Fruit fly (Drosophila melanogaster) whole organism, prepupa: ENCODE data around the gene Acsf3.

Experiments
- Blimp-1 ChIP-seq: fragments of 200-800 bp; sonication (Bioruptor generic); optimal IDR thresholded peaks from 3 replicates; lab custom pipeline; 2017; ENCODE audit warnings: missing biosample characterization, missing genetic modification characterization, mild to moderate bottlenecking, moderate library complexity, missing genetic modification reagents
- CG10631 ChIP-seq: fragments of 200-800 bp; sonication (Bioruptor generic); optimal IDR thresholded peaks from 2 replicates; lab custom pipeline; 2016; ENCODE audit warnings: missing biosample characterization, missing genetic modification characterization
- CG11294 ChIP-seq: fragments of 200-800 bp; sonication (Bioruptor generic); IDR thresholded peaks from 2 replicates; pipeline ENCODE4 v1.3.6; 2022; ENCODE audit warnings: missing biosample characterization, missing genetic modification characterization
- CG15336 ChIP-seq: fragments of 200-800 bp; sonication (Bioruptor generic); IDR thresholded peaks from 2 replicates; pipeline ENCODE4 v1.3.6; 2022; ENCODE audit warnings: missing biosample characterization, missing genetic modification characterization
- CG16779 ChIP-seq: fragments of 200-800 bp; sonication (Bioruptor generic); optimal IDR thresholded peaks from 3 replicates; lab custom pipeline; 2017; ENCODE audit warnings: missing biosample characterization, mild to moderate bottlenecking, missing genetic modification characterization
- CG32006 ChIP-seq: fragments of 200-800 bp; sonication (Bioruptor generic); optimal IDR thresholded peaks from 3 replicates; lab custom pipeline; 2017; ENCODE audit warnings: missing biosample characterization, mild to moderate bottlenecking, missing genetic modification characterization
- CG34406 ChIP-seq: fragments of 200-800 bp; sonication (Bioruptor generic); optimal IDR thresholded peaks from 3 replicates; lab custom pipeline; 2016; ENCODE audit warnings: missing biosample characterization, missing genetic modification characterization
- CG3919 ChIP-seq: fragments of 200-800 bp; sonication (Bioruptor generic); optimal IDR thresholded peaks from 3 replicates; lab custom pipeline; 2016; ENCODE audit warnings: missing biosample characterization, missing genetic modification characterization
- CG6163 ChIP-seq: fragments of 200-800 bp; sonication (Bioruptor generic); IDR thresholded peaks from 3 replicates; pipeline ENCODE4 v1.3.6; 2022; ENCODE audit warnings: missing biosample characterization, missing genetic modification characterization
- CG6276 ChIP-seq: fragments of 200-800 bp; sonication (Bioruptor generic); optimal IDR thresholded peaks from 2 replicates; lab custom pipeline; 2017; ENCODE audit warnings: missing biosample characterization, mild to moderate bottlenecking, missing genetic modification characterization
- CG6808 ChIP-seq: fragments of 200-800 bp; sonication (Bioruptor generic); optimal IDR thresholded peaks from 3 replicates; lab custom pipeline; 2017; ENCODE audit warnings: missing biosample characterization, missing genetic modification characterization, mild to moderate bottlenecking, moderate library complexity, missing genetic modification reagents
- CG6854 ChIP-seq: fragments of 200-800 bp; sonication (Bioruptor generic); optimal IDR thresholded peaks from 2 replicates; lab custom pipeline; 2017; ENCODE audit warnings: missing biosample characterization, mild to moderate bottlenecking, missing genetic modification characterization
- CG8119 ChIP-seq: fragments of 200-800 bp; sonication (Bioruptor generic); IDR thresholded peaks from 3 replicates; pipeline ENCODE4 v1.3.6; 2022; ENCODE audit warnings: missing biosample characterization, missing genetic modification characterization
- CG8319 ChIP-seq: fragments of 200-800 bp; sonication (Bioruptor generic); optimal IDR thresholded peaks from 3 replicates; lab custom pipeline; 2016; ENCODE audit warnings: missing biosample characterization, missing genetic modification characterization
- CG8632 ChIP-seq: fragments of 200-800 bp; sonication (Bioruptor generic); optimal IDR thresholded peaks from 3 replicates; lab custom pipeline; 2016; ENCODE audit warnings: missing biosample characterization, missing genetic modification characterization
- Eip78C ChIP-seq: fragments of 200-800 bp; sonication (Bioruptor generic); peaks from one replicate; lab custom pipeline; 2016; ENCODE audit warnings: missing biosample characterization, missing genetic modification characterization
- Ets21C ChIP-seq: fragments of 200-800 bp; sonication (Bioruptor generic); optimal IDR thresholded peaks from 3 replicates; lab custom pipeline; 2016; ENCODE audit warnings: missing biosample characterization, missing genetic modification characterization
- Gug ChIP-seq: fragments of 200-800 bp; sonication (Bioruptor generic); IDR thresholded peaks from 2 replicates; pipeline ENCODE4 v1.3.6; 2022; ENCODE audit warnings: missing biosample characterization, missing genetic modification characterization
- Hr39 ChIP-seq: fragments of 200-800 bp; sonication (Bioruptor generic); optimal IDR thresholded peaks from 2 replicates; lab custom pipeline; 2016; ENCODE audit warnings: missing biosample characterization, missing genetic modification characterization
- Hr4 ChIP-seq: fragments of 200-800 bp; sonication (Bioruptor generic); optimal IDR thresholded peaks from 3 replicates; lab custom pipeline; 2016; ENCODE audit warnings: missing biosample characterization, missing genetic modification characterization
- Lpt ChIP-seq: fragments of 200-800 bp; sonication (Bioruptor generic); optimal IDR thresholded peaks from 3 replicates; lab custom pipeline; 2016; ENCODE audit warnings: missing biosample characterization, missing genetic modification characterization
- OdsH ChIP-seq: fragments of 200-800 bp; sonication (Bioruptor generic); optimal IDR thresholded peaks from 3 replicates; lab custom pipeline; 2016; ENCODE audit warnings: missing biosample characterization, missing genetic modification characterization
- Smox ChIP-seq: fragments of 200-800 bp; sonication (Bioruptor generic); optimal IDR thresholded peaks from 3 replicates; lab custom pipeline; 2016; ENCODE audit warnings: missing biosample characterization, missing genetic modification characterization
- achi ChIP-seq: fragments of 200-800 bp; sonication (Bioruptor generic); optimal IDR thresholded peaks from 3 replicates; lab custom pipeline; 2016; ENCODE audit warnings: missing biosample characterization, missing genetic modification characterization
- dac ChIP-seq: fragments of 200-800 bp; sonication (Bioruptor generic); optimal IDR thresholded peaks from 2 replicates; lab custom pipeline; 2017; ENCODE audit warnings: missing biosample characterization, mild to moderate bottlenecking, missing genetic modification characterization
- eg ChIP-seq: fragments of 200-800 bp; sonication (Bioruptor generic); IDR thresholded peaks from 3 replicates; pipeline ENCODE4 v1.3.6; 2022; ENCODE audit warnings: missing biosample characterization, missing genetic modification characterization
- fd59A ChIP-seq: fragments of 200-800 bp; sonication (Bioruptor generic); optimal IDR thresholded peaks from 2 replicates; lab custom pipeline; 2017; ENCODE audit warnings: missing biosample characterization, mild to moderate bottlenecking, missing genetic modification characterization, missing genetic modification reagents
- fd85E ChIP-seq: fragments of 200-800 bp; sonication (Bioruptor generic); optimal IDR thresholded peaks from 3 replicates; lab custom pipeline; 2016; ENCODE audit warnings: missing biosample characterization, missing genetic modification characterization
- fkh ChIP-seq: fragments of 200-800 bp; sonication (Bioruptor generic); optimal IDR thresholded peaks from 3 replicates; lab custom pipeline; 2017; ENCODE audit warnings: missing biosample characterization, mild to moderate bottlenecking, missing genetic modification characterization, moderate library complexity
- net ChIP-seq: fragments of 200-800 bp; sonication (Bioruptor generic); optimal IDR thresholded peaks from 3 replicates; lab custom pipeline; 2016; ENCODE audit warnings: missing biosample characterization, missing genetic modification characterization
- pdm3 ChIP-seq: fragments of 200-800 bp; sonication (Bioruptor generic); optimal IDR thresholded peaks from 3 replicates; lab custom pipeline; 2016; ENCODE audit warnings: missing biosample characterization, missing genetic modification characterization
- salr ChIP-seq, 2 experiments: fragments of 200-800 bp; sonication (Bioruptor generic); optimal IDR thresholded peaks; 3 replicates each; lab custom pipeline; 2016 to 2018; ENCODE audit warnings: missing biosample characterization in 2 of 2, missing genetic modification characterization in 2 of 2, mild to moderate bottlenecking in 1 of 2
- spab ChIP-seq: fragments of 200-800 bp; sonication (Bioruptor generic); optimal IDR thresholded peaks from 2 replicates; lab custom pipeline; 2017; ENCODE audit warnings: missing biosample characterization, mild to moderate bottlenecking, missing genetic modification characterization, missing genetic modification reagents
- ss ChIP-seq, 2 experiments: fragments of 200-800 bp; sonication (Bioruptor generic); optimal IDR thresholded peaks; 2 replicates in 1 of 2; 3 replicates in 1 of 2; lab custom pipeline; 2017 to 2018; ENCODE audit warnings: mild to moderate bottlenecking in 2 of 2, missing biosample characterization in 2 of 2, missing genetic modification characterization in 2 of 2, moderate library complexity in 1 of 2
- svp ChIP-seq: fragments of 200-800 bp; sonication (Bioruptor generic); peaks from one replicate; lab custom pipeline; 2016; ENCODE audit warnings: missing biosample characterization, missing genetic modification characterization
- vri ChIP-seq: fragments of 200-800 bp; sonication (Bioruptor generic); optimal IDR thresholded peaks from 3 replicates; lab custom pipeline; 2016; ENCODE audit warnings: missing biosample characterization, mild to moderate bottlenecking, missing genetic modification characterization

Acsf3 gene

dm6 chrX:7312406-7312805 is 16.4 kb upstream of the Acsf3 start:
- peak; percentile 34 for TF ChIP-seq Lpt (GFP tag; lab: Kevin White, UChicago)
- TF ChIP-seq CG10631 (GFP tag; lab: Kevin White, UChicago) = peak; percentile 31
- peak in 1 of 2 experiments; percentile 36 for TF ChIP-seq salr (GFP tag; optimal IDR thresholded peaks at IDR 0.05; lab: Kevin White, UChicago)
- no peak for TF ChIP-seq fkh (GFP tag; lab: Kevin White, UChicago)
- TF ChIP-seq CG6276 = peak; percentile 9
- peak; percentile 41; the same call in 1 of the 2 replicates for TF ChIP-seq CG11294
- TF ChIP-seq CG32006 (GFP tag; lab: Kevin White, UChicago) = peak; percentile 28
- 0 out of 2 replicates have a peak, but pooled peaks have one; percentile 29 for TF ChIP-seq Gug (GFP tag; lab: Robert Waterston, UW)
- TF ChIP-seq eg = peak; percentile 63
- peak; percentile 38; the same call in 1 of the 3 replicates for TF ChIP-seq CG6163 (GFP tag; lab: Robert Waterston, UW)
- TF ChIP-seq Hr4 (GFP tag; lab: Kevin White, UChicago) = peak; percentile 45
- TF ChIP-seq CG8632 (GFP tag; lab: Kevin White, UChicago) = no peak
- peak; percentile 17 for TF ChIP-seq pdm3 (GFP tag; lab: Kevin White, UChicago)
- TF ChIP-seq CG34406 (GFP tag; lab: Kevin White, UChicago) = no peak
- TF ChIP-seq CG15336 (GFP tag; lab: Robert Waterston, UW) = peak; percentile 63
- peak; percentile 66 for TF ChIP-seq Eip78C
- TF ChIP-seq net (GFP tag; lab: Kevin White, UChicago) = peak; percentile 21
- TF ChIP-seq Blimp-1 (GFP tag; lab: Kevin White, UChicago) = no peak
- TF ChIP-seq CG8119 (GFP tag; lab: Robert Waterston, UW) = peak; percentile 47; the same call in 2 of the 3 replicates

- TF ChIP-seq Eip78C (peak; percentile 21), CG8632 (GFP tag; lab: Kevin White, UChicago) (no peak), svp (GFP tag; lab: Kevin White, UChicago) (peak; percentile 48)
- TF ChIP-seq, all 60 proteins: peak for 2
Measured at dm6 chrX:7315925-7316650, 12.8 kb upstream of the Acsf3 start.

dm6 chrX:7317214-7318210 is 11.3 kb upstream of the Acsf3 start:
- TF ChIP-seq Eip78C (peak; percentile 47), CG3919 (GFP tag; lab: Kevin White, UChicago) (no peak), svp (GFP tag; lab: Kevin White, UChicago) (peak; percentile 81), fkh (GFP tag; lab: Kevin White, UChicago) (peak; percentile 22), vri (peak; percentile 53)

- TF ChIP-seq fkh (GFP tag; lab: Kevin White, UChicago) (peak; percentile 62), salr (GFP tag; optimal IDR thresholded peaks at IDR 0.05; lab: Kevin White, UChicago) (no peak)
Measured at dm6 chrX:7318464-7318863, 10.4 kb upstream of the Acsf3 start.

- TF ChIP-seq CG16779 = peak; percentile 62
- peak; percentile 37 for TF ChIP-seq Blimp-1 (GFP tag; lab: Kevin White, UChicago)
- TF ChIP-seq CG6808 (GFP tag; lab: Kevin White, UChicago) = peak; percentile 85
- TF ChIP-seq CG34406 (GFP tag; lab: Kevin White, UChicago) = peak; percentile 81
- TF ChIP-seq eg = peak; percentile 66
- peak; percentile 55 to 74 for TF ChIP-seq ss (GFP tag; optimal IDR thresholded peaks at IDR 0.05; lab: Kevin White, UChicago)
- TF ChIP-seq OdsH (GFP tag; lab: Kevin White, UChicago) = peak; percentile 88
- TF ChIP-seq spab (GFP tag; lab: Kevin White, UChicago) = peak; percentile 75
- peak; percentile 77; the same call in 2 of the 3 replicates for TF ChIP-seq CG8119 (GFP tag; lab: Robert Waterston, UW)
- TF ChIP-seq CG6276 = peak; percentile 63
- peak; percentile 59 for TF ChIP-seq Lpt (GFP tag; lab: Kevin White, UChicago)
- no peak for TF ChIP-seq fd85E (GFP tag; lab: Kevin White, UChicago)
- peak; percentile 71 for TF ChIP-seq CG8319 (GFP tag; lab: Kevin White, UChicago)
- TF ChIP-seq fd59A (GFP tag; lab: Kevin White, UChicago) = peak; percentile 82
- TF ChIP-seq Hr39 (GFP tag; lab: Kevin White, UChicago) = peak; percentile 89
- TF ChIP-seq achi (GFP tag; lab: Kevin White, UChicago) = peak; percentile 85
- no peak for TF ChIP-seq CG6854 (GFP tag; lab: Kevin White, UChicago)
- peak; percentile 75 for TF ChIP-seq Ets21C (GFP tag; lab: Kevin White, UChicago)
- peak; percentile 89 for TF ChIP-seq pdm3 (GFP tag; lab: Kevin White, UChicago)
- peak; percentile 90 for TF ChIP-seq Smox (GFP tag; lab: Kevin White, UChicago)
- TF ChIP-seq dac (GFP tag; lab: Kevin White, UChicago) = peak; percentile 50
- TF ChIP-seq Eip78C = peak; percentile 95
- peak; percentile 84 for TF ChIP-seq CG15336 (GFP tag; lab: Robert Waterston, UW)
- peak; percentile 76 to 88 for TF ChIP-seq salr (GFP tag; optimal IDR thresholded peaks at IDR 0.05; lab: Kevin White, UChicago)
Measured at dm6 chrX:7319053-7319702, 9.7 kb upstream of the Acsf3 start.
